Worm (Caenorhabditis elegans) whole organism, L2 larva: ENCODE results near the gene Y32B12B.2.
"Not testable (repeated sequence)": the region's sequence is repeated elsewhere in the genome, so short reads cannot be mapped to it uniquely, and the experiment has no call there.

Source experiments
- R02D3.7 ChIP-seq: fragments of 150-350 bp; optimal IDR thresholded peaks from 2 replicates; lab custom pipeline; 2014; ENCODE audit warnings: missing biosample characterization, missing genetic modification characterization
- Y55F3AM.14 ChIP-seq: fragments of 200-800 bp; sonication (Bioruptor generic); optimal IDR thresholded peaks from 2 replicates; lab custom pipeline; 2018; ENCODE audit warnings: mild to moderate bottlenecking, missing genetic modification characterization, missing compliant biosample characterization
- ZK546.5 ChIP-seq: sonication (generic microtip); optimal IDR thresholded peaks from 2 replicates; lab custom pipeline; 2017; ENCODE audit warnings: missing biosample characterization, missing genetic modification characterization
- alr-1 ChIP-seq: fragments of 150-350 bp; optimal IDR thresholded peaks from 2 replicates; lab custom pipeline; 2014; ENCODE audit warnings: missing biosample characterization, missing genetic modification characterization
- aly-2 ChIP-seq: fragments of 150-350 bp; optimal IDR thresholded peaks from 2 replicates; lab custom pipeline; 2014; ENCODE audit warnings: missing biosample characterization, missing genetic modification characterization
- ceh-82 ChIP-seq: fragments of 150-350 bp; optimal IDR thresholded peaks from 2 replicates; lab custom pipeline; 2014; ENCODE audit warnings: missing biosample characterization, missing genetic modification characterization
- crh-2 ChIP-seq: sonication (generic microtip); optimal IDR thresholded peaks from 2 replicates; lab custom pipeline; 2017; ENCODE audit warnings: missing biosample characterization, missing genetic modification characterization
- egl-27 ChIP-seq: sonication (generic microtip); optimal IDR thresholded peaks from 3 replicates; lab custom pipeline; 2017; ENCODE audit warnings: missing biosample characterization, missing genetic modification reagents, missing genetic modification characterization
- elt-1 ChIP-seq: fragments of 150-350 bp; optimal IDR thresholded peaks from 2 replicates; lab custom pipeline; 2014; ENCODE audit warnings: missing biosample characterization, missing genetic modification characterization
- elt-3 ChIP-seq: sonication (generic microtip); optimal IDR thresholded peaks from 2 replicates; lab custom pipeline; 2017; ENCODE audit warnings: missing biosample characterization, missing genetic modification characterization
- fos-1 ChIP-seq: fragments of 150-350 bp; optimal IDR thresholded peaks from 2 replicates; lab custom pipeline; 2014; ENCODE audit warnings: missing biosample characterization, missing genetic modification characterization
- lin-11 ChIP-seq: fragments of 150-350 bp; sonication (generic microtip); optimal IDR thresholded peaks from 2 replicates; lab custom pipeline; 2014; ENCODE audit warnings: missing biosample characterization, missing genetic modification characterization, inconsistent platforms, mixed read lengths
- lin-39 ChIP-seq: fragments of 150-350 bp; optimal IDR thresholded peaks from 2 replicates; lab custom pipeline; 2014; ENCODE audit warnings: missing biosample characterization, missing genetic modification reagents, missing genetic modification characterization
- lsy-2 ChIP-seq, 2 experiments: fragments of 150-350 bp in 1 of 2; sonication (generic microtip) in 1 of 2; optimal IDR thresholded peaks; 2 replicates each; lab custom pipeline; 2014 to 2017; ENCODE audit warnings: missing biosample characterization in 2 of 2, missing genetic modification characterization in 2 of 2
- mab-5 ChIP-seq: fragments of 150-350 bp; optimal IDR thresholded peaks from 2 replicates; lab custom pipeline; 2014; ENCODE audit warnings: missing biosample characterization, missing genetic modification characterization
- nhr-10 ChIP-seq: sonication (generic microtip); optimal IDR thresholded peaks from 2 replicates; lab custom pipeline; 2017; ENCODE audit warnings: missing biosample characterization, missing genetic modification characterization
- nhr-11 ChIP-seq: fragments of 150-350 bp; optimal IDR thresholded peaks from 2 replicates; lab custom pipeline; 2014; ENCODE audit warnings: missing biosample characterization, missing genetic modification characterization
- nhr-12 ChIP-seq: fragments of 150-350 bp; optimal IDR thresholded peaks from 2 replicates; lab custom pipeline; 2014; ENCODE audit warnings: missing biosample characterization, missing genetic modification characterization
- nhr-23 ChIP-seq: fragments of 150-350 bp; optimal IDR thresholded peaks from 2 replicates; lab custom pipeline; 2014; ENCODE audit warnings: missing biosample characterization, missing genetic modification reagents, missing genetic modification characterization
- nhr-25 ChIP-seq: fragments of 150-350 bp; sonication (generic microtip); optimal IDR thresholded peaks from 3 replicates; lab custom pipeline; 2014; ENCODE audit warnings: missing biosample characterization, missing genetic modification characterization
- nhr-6 ChIP-seq: fragments of 150-350 bp; optimal IDR thresholded peaks from 2 replicates; lab custom pipeline; 2014; ENCODE audit warnings: missing biosample characterization, missing genetic modification characterization
- peb-1 ChIP-seq: fragments of 150-350 bp; optimal IDR thresholded peaks from 2 replicates; lab custom pipeline; 2014; ENCODE audit warnings: missing biosample characterization, missing genetic modification characterization
- sem-4 ChIP-seq: fragments of 150-350 bp; optimal IDR thresholded peaks from 2 replicates; lab custom pipeline; 2014; ENCODE audit warnings: missing biosample characterization, missing genetic modification reagents, missing genetic modification characterization
- skn-1 ChIP-seq: sonication (generic microtip); optimal IDR thresholded peaks from 2 replicates; lab custom pipeline; 2017; ENCODE audit warnings: missing biosample characterization, missing genetic modification characterization
- sma-9 ChIP-seq, 2 experiments: fragments of 150-350 bp in 1 of 2; sonication (generic microtip) in 1 of 2; optimal IDR thresholded peaks; 2 replicates each; lab custom pipeline; 2014 to 2016; ENCODE audit warnings: missing genetic modification characterization in 2 of 2, mild to moderate bottlenecking in 1 of 2, missing biosample characterization in 1 of 2, missing compliant biosample characterization in 1 of 2, missing genetic modification reagents in 1 of 2, moderate library complexity in 1 of 2
- snpc-4 ChIP-seq: fragments of 150-350 bp; optimal IDR thresholded peaks from 2 replicates; lab custom pipeline; 2014; ENCODE audit warnings: missing biosample characterization, missing genetic modification characterization
- unc-39 ChIP-seq: fragments of 150-350 bp; optimal IDR thresholded peaks from 2 replicates; lab custom pipeline; 2014; ENCODE audit warnings: missing biosample characterization, missing genetic modification characterization
- unc-55 ChIP-seq: fragments of 150-350 bp; sonication (generic microtip); optimal IDR thresholded peaks from 3 replicates; lab custom pipeline; 2014; ENCODE audit warnings: missing biosample characterization, missing genetic modification reagents, missing genetic modification characterization
- unc-62 ChIP-seq: fragments of 150-350 bp; optimal IDR thresholded peaks from 2 replicates; lab custom pipeline; 2014; ENCODE audit warnings: missing biosample characterization, missing genetic modification reagents, missing genetic modification characterization
- zag-1 ChIP-seq: fragments of 150-350 bp; optimal IDR thresholded peaks from 2 replicates; lab custom pipeline; 2014; ENCODE audit warnings: missing biosample characterization, missing genetic modification characterization
- ztf-11 ChIP-seq: sonication (generic microtip); optimal IDR thresholded peaks from 2 replicates; lab custom pipeline; 2017; ENCODE audit warnings: missing biosample characterization, missing genetic modification characterization
- ztf-4 ChIP-seq: fragments of 150-350 bp; optimal IDR thresholded peaks from 2 replicates; lab custom pipeline; 2014; ENCODE audit warnings: missing biosample characterization, missing genetic modification characterization

Gene Y32B12B.2

ce11 chrV:16499006-16499405, 39.2 kb upstream of the Y32B12B.2 start, which contains the start of gene F36D3.1 (continued):
- TF ChIP-seq peb-1 (tag; lab: Kevin White, UChicago) = no peak
- TF ChIP-seq nhr-10 (tag; lab: Kevin White, UChicago) = no peak
- no peak for TF ChIP-seq mab-5 (tag; lab: Kevin White, UChicago)
- no peak for TF ChIP-seq unc-62 (GFP tag; lab: Kevin White, UChicago)
- no peak for TF ChIP-seq nhr-12
- peak; percentile 67 for TF ChIP-seq snpc-4 (tag; lab: Kevin White, UChicago)
- TF ChIP-seq R02D3.7 (tag; lab: Kevin White, UChicago) = no peak
- no peak for TF ChIP-seq egl-27 (tag; lab: Kevin White, UChicago)
- TF ChIP-seq sma-9 (GFP tag; optimal IDR thresholded peaks at IDR 0.05; lab: Kevin White, UChicago) = no peak
- no peak for TF ChIP-seq sma-9 (tag; optimal IDR thresholded peaks at IDR 0.05; lab: Kevin White, UChicago)
- no peak for TF ChIP-seq zag-1
- peak; percentile 29 to 73 for TF ChIP-seq lsy-2 (tag; optimal IDR thresholded peaks at IDR 0.05; lab: Kevin White, UChicago)
- no peak for TF ChIP-seq Y55F3AM.14 (GFP tag; lab: Kevin White, UChicago)

ce11 chrV:16503164-16503563, 35.0 kb upstream of the Y32B12B.2 start, which contains the start of gene F36D3.14:
Gene F36D3.14, minus strand, starts transcription at chrV:16503264.
- TF ChIP-seq lsy-2 (tag; optimal IDR thresholded peaks at IDR 0.05; lab: Kevin White, UChicago) = no peak
- TF ChIP-seq elt-3 = no peak
- TF ChIP-seq R02D3.7 (tag; lab: Kevin White, UChicago) = no peak
- TF ChIP-seq unc-39 = no peak
- TF ChIP-seq nhr-23 (tag; lab: Kevin White, UChicago) = no peak
- TF ChIP-seq nhr-10 (tag; lab: Kevin White, UChicago) = no peak
- TF ChIP-seq nhr-12 = no peak
- no peak for TF ChIP-seq ztf-11 (tag; lab: Kevin White, UChicago)
- no peak for TF ChIP-seq ZK546.5
- no peak for TF ChIP-seq crh-2
- no peak for TF ChIP-seq sem-4
- no peak for TF ChIP-seq sma-9 (GFP tag; optimal IDR thresholded peaks at IDR 0.05; lab: Kevin White, UChicago)
- TF ChIP-seq sma-9 (tag; optimal IDR thresholded peaks at IDR 0.05; lab: Kevin White, UChicago) = no peak

ce11 chrV:16505828-16506227, 32.4 kb upstream of the Y32B12B.2 start, which contains the start of gene nhr-54:
Gene nhr-54, minus strand, starts transcription at chrV:16505928.
- TF ChIP-seq aly-2 (tag; lab: Kevin White, UChicago) (no peak), egl-27 (tag; lab: Kevin White, UChicago) (no peak), mab-5 (tag; lab: Kevin White, UChicago) (no peak), sem-4 (no peak), ceh-82 (no peak), fos-1 (tag; lab: Kevin White, UChicago) (no peak), unc-39 (no peak), skn-1 (no peak), nhr-10 (tag; lab: Kevin White, UChicago) (no peak), lsy-2 (tag; optimal IDR thresholded peaks at IDR 0.05; lab: Kevin White, UChicago) (no peak), snpc-4 (tag; lab: Kevin White, UChicago) (no peak)

DNA sequence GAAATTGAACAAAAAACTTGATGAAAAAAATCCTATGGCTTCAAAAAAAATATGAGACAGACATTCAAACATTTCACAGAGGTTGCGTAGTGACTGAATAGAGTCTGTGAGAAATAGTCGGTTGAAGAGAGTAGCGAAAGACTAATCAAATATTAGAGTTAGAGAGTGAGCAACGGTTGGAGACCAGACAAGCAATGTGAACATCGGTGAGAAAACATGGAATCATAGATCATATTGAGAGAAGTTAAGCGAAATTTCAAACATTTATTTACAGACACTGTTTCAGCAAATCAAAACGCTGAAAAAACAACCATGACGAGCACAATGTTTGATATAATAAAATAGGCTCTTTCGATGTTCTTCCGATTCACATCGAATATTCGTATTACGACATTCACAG, 31.5 kb upstream of the Y32B12B.2 start:
- TF ChIP-seq sma-9 (GFP tag; optimal IDR thresholded peaks at IDR 0.05; lab: Kevin White, UChicago) (peak; percentile 25), sma-9 (tag; optimal IDR thresholded peaks at IDR 0.05; lab: Kevin White, UChicago) (no peak), unc-55 (GFP tag; lab: Kevin White, UChicago) (no peak)

- TF ChIP-seq fos-1 (tag; lab: Kevin White, UChicago) (peak; percentile 25), nhr-12 (no peak)
Observed at ce11 chrV:16508667-16509066, 29.5 kb upstream of the Y32B12B.2 start, which contains the start of gene srr-3. Gene srr-3, minus strand, starts transcription at chrV:16508767.

- not testable (repeated sequence) for TF ChIP-seq alr-1, nhr-6, lin-39 (tag; lab: Kevin White, UChicago)
- TF ChIP-seq, all 48 proteins: peak for 0; not testable (repeated sequence) for 48
Observed at ce11 chrV:16515140-16515539, 23.1 kb upstream of the Y32B12B.2 start, which contains the start of gene F36D3.5. Gene F36D3.5, minus strand, starts transcription at chrV:16515240.

DNA sequence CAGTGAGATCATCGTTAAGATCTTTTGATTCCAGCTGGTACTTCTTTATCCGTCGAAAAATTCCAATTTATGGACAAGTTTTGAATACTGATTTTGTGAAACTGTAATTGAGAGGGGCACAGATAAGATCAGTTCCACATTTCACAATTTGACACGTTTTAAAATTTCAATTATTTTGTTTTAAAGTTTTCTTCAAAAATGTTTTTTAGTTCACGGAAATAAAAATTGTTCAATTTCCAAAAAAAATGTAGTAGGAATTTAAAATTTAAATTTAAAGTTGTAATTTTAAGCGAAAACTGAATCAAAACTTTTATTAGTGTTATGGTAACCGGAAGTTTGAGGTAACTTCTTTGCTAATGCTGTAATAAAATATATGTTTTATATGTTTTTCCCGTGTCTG, 20.6 kb upstream of the Y32B12B.2 start, which contains the start of gene F36D3.4:
Gene F36D3.4, minus strand, starts transcription at position 101 of the 400 bp plus-strand sequence.
- TF ChIP-seq ztf-4 = no peak
- no peak for TF ChIP-seq nhr-11 (tag; lab: Kevin White, UChicago)
- TF ChIP-seq nhr-25 = no peak
- TF ChIP-seq lsy-2 (tag; optimal IDR thresholded peaks at IDR 0.05; lab: Kevin White, UChicago) = no peak
- no peak for TF ChIP-seq unc-62 (GFP tag; lab: Kevin White, UChicago)
- TF ChIP-seq elt-1 (tag; lab: Kevin White, UChicago) = no peak
- TF ChIP-seq sem-4 = no peak
- no peak for TF ChIP-seq lin-11 (tag; lab: Kevin White, UChicago)
- TF ChIP-seq, all 48 proteins: peak for 0
